Worm (Caenorhabditis elegans): ENCODE data around the gene ugt-22.

Gene ugt-22

DNA sequence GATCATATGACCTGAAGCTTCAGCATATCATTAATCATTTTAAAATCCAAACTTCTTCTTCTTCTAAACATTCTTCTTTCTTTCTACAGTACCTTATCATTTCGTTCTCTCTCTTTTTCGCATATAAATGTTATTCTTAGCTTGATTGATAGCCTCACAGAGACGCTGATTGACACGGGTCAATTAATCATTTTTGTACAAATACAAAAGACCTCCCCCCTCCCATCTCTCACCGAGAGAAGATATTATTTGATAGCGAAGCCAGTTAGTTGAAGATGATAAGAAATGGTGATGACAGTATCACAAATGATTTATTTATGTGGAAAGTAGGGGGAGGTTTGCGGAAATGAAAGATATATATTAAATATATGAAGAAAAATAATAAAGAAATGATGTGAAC, 43.7 kb downstream of the ugt-22 start (continued):
- TF ChIP-seq lin-39 (tag; optimal IDR thresholded peaks at IDR 0.05) (no peak), nhr-23 (tag; optimal IDR thresholded peaks at IDR 0.05) (no peak), egl-27 (tag; optimal IDR thresholded peaks at IDR 0.05) (peak; percentile 60), fos-1 (tag; optimal IDR thresholded peaks at IDR 0.05) (peak; percentile 64)

DNA sequence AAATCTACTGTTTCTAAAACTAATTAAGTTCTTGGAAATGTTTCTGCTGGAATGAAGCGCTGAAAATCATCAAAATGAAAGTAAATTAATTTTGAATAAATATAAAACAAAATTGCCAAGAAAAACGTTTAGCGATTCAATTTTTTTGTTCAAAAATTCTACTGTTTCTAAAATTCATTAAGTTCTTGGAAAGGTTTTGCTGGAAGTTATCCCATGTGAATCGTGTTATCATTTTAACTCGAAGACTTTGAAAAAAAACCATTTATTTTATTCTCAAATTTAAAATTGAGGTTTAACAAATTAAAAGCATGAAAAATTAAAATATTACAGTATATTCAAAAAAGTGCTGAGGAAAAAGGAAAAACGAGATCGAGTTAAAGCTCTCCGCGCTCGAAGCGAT, 45.8 kb downstream of the ugt-22 start:
- TF ChIP-seq elt-1 (tag; optimal IDR thresholded peaks at IDR 0.05) (no peak), ZK546.5 (tag; optimal IDR thresholded peaks at IDR 0.05) (no peak), mbf-1 (tag; optimal IDR thresholded peaks at IDR 0.05) (no peak), fos-1 (tag; optimal IDR thresholded peaks at IDR 0.05) (no peak), egl-27 (tag; optimal IDR thresholded peaks at IDR 0.05) (no peak), zag-1 (tag; optimal IDR thresholded peaks at IDR 0.05) (no peak), C34F6.9 (tag; optimal IDR thresholded peaks at IDR 0.05) (no peak), nhr-237 (tag; optimal IDR thresholded peaks at IDR 0.05) (no peak), crh-2 (tag; optimal IDR thresholded peaks at IDR 0.05) (no peak), nhr-11 (tag; optimal IDR thresholded peaks at IDR 0.05) (no peak), F13H6.1 (tag; optimal IDR thresholded peaks at IDR 0.05) (no peak)

DNA sequence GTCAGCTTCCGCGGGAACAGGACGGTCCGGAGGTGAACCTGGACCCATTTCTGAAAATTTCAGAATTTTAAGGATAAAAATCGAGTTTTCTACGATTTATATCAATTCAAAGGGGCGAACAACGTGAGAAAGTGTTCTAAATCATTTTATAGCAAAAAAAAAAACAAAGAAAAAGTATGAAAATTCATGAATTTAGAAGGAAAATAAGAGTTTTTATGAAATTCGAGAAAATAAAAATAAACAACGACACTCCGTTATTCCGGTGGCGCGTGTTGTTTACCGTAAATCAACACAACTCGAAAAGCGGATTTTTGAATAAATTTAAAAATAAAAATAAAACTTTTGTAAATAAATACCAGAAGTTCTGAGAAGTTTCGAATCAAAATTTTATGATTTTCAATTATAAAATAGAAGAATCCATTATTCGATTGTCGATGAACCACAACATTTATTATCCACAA, 47.9 kb downstream of the ugt-22 start, which contains the start of gene nyn-1:
nyn-1 (minus strand) TSS at position 51 of the 461 bp plus-strand sequence.
- TF ChIP-seq elt-3 (tag; optimal IDR thresholded peaks at IDR 0.05) = no peak
- TF ChIP-seq aly-2 (tag; optimal IDR thresholded peaks at IDR 0.05) = no peak
- TF ChIP-seq blmp-1 (tag; optimal IDR thresholded peaks at IDR 0.05; ENCODE audit: insufficient read depth) = no peak
- no peak for TF ChIP-seq skn-1 (tag; optimal IDR thresholded peaks at IDR 0.05)
- TF ChIP-seq ceh-82 (tag; optimal IDR thresholded peaks at IDR 0.05) = no peak
- TF ChIP-seq lin-11 (tag; optimal IDR thresholded peaks at IDR 0.05) = no peak
- no peak for TF ChIP-seq dmd-4 (tag; optimal IDR thresholded peaks at IDR 0.05)
- TF ChIP-seq nhr-237 (tag; optimal IDR thresholded peaks at IDR 0.05) = no peak
- TF ChIP-seq alr-1 (tag; optimal IDR thresholded peaks at IDR 0.05) = no peak
- TF ChIP-seq crh-2 (tag; optimal IDR thresholded peaks at IDR 0.05) = no peak
- TF ChIP-seq ceh-16 (tag; optimal IDR thresholded peaks at IDR 0.05) = no peak
- no peak for TF ChIP-seq mdl-1 (tag; optimal IDR thresholded peaks at IDR 0.05)

DNA sequence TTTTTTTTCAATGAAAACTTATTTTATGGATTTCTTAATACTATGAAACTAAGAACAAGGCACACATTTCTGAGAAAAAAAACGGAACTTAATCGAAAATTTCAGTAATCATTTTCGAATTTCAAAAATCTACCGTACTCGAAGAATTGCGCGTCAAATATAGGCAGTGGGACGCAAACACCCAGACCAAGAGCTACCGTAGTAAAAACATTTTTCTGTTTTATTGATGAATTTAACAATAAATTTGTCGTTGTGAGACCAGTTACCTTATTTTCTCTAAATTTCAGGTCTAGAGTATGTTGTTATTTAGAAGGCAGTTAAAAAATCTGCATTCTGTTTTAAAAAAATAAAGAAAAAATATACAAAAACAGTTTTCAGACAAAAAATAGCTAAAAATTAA, 48.6 kb downstream of the ugt-22 start:
- no peak for TF ChIP-seq nhr-11 (tag; optimal IDR thresholded peaks at IDR 0.05)
- no peak for TF ChIP-seq nhr-77 (tag; optimal IDR thresholded peaks at IDR 0.05)
- TF ChIP-seq nhr-237 (tag; optimal IDR thresholded peaks at IDR 0.05) = no peak
- no peak for TF ChIP-seq blmp-1 (tag; optimal IDR thresholded peaks at IDR 0.05; ENCODE audit: insufficient read depth)
- no peak for TF ChIP-seq ama-1 (optimal IDR thresholded peaks at IDR 0.05)
- TF ChIP-seq crh-2 (tag; optimal IDR thresholded peaks at IDR 0.05) = no peak
- TF ChIP-seq lin-39 (tag; optimal IDR thresholded peaks at IDR 0.05) = no peak
- TF ChIP-seq egl-27 (tag; optimal IDR thresholded peaks at IDR 0.05) = no peak
- no peak for TF ChIP-seq sma-3 (GFP tag; optimal IDR thresholded peaks at IDR 0.05)
- TF ChIP-seq nhr-10 (tag; optimal IDR thresholded peaks at IDR 0.05) = no peak
- TF ChIP-seq unc-55 (GFP tag; optimal IDR thresholded peaks at IDR 0.05) = no peak
- TF ChIP-seq unc-62 (GFP tag; optimal IDR thresholded peaks at IDR 0.05) = no peak
- no peak for TF ChIP-seq nhr-23 (tag; optimal IDR thresholded peaks at IDR 0.05)
- no peak for TF ChIP-seq aly-2 (tag; optimal IDR thresholded peaks at IDR 0.05)
- TF ChIP-seq dmd-4 (tag; optimal IDR thresholded peaks at IDR 0.05) = no peak
- TF ChIP-seq nhr-129 (tag; optimal IDR thresholded peaks at IDR 0.05) = no peak
- TF ChIP-seq fos-1 (tag; optimal IDR thresholded peaks at IDR 0.05) = no peak

DNA sequence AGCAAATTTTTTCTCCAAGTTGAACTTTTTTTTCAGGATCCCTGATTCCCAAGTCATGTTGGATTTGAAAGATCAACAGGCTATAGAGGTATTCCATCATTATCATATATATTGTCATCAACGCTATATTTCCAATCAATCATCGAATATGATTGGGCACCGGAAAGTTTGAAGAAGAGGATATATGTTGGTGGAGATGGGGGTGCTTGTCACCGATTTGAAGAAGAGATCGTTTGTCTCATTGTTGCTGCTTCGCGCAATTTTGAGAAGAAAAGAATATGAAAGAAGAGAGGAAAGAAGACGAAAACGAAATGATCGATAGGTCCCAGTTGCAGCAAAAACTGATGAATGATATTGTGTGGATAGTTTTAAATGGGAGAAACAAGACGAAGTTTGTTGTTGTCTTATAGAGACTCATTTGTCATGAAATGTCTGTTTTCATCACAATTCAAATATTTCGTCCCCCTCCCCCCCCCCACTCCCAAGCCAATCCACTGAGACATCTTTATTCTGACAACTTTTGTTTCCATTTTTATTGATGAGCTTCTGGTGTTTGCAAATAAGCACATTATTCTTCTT, 50.3 kb downstream of the ugt-22 start, which contains the start of gene T23G4.2:
T23G4.2 (minus strand) TSS at position 255 of the 579 bp plus-strand sequence.
- TF ChIP-seq mab-5 (tag; optimal IDR thresholded peaks at IDR 0.05) (peak; percentile 89), nhr-10 (tag; optimal IDR thresholded peaks at IDR 0.05) (no peak), lin-39 (tag; optimal IDR thresholded peaks at IDR 0.05) (no peak), R02D3.7 (tag; optimal IDR thresholded peaks at IDR 0.05) (no peak), snpc-4 (tag; optimal IDR thresholded peaks at IDR 0.05) (no peak), aly-2 (tag; optimal IDR thresholded peaks at IDR 0.05) (no peak), nhr-129 (tag; optimal IDR thresholded peaks at IDR 0.05) (peak; percentile 27), elt-3 (tag; optimal IDR thresholded peaks at IDR 0.05) (no peak), sma-9 (GFP tag; optimal IDR thresholded peaks at IDR 0.05) (no peak), sma-9 (tag; optimal IDR thresholded peaks at IDR 0.05) (no peak), sma-3 (GFP tag; optimal IDR thresholded peaks at IDR 0.05) (no peak), ztf-4 (tag; optimal IDR thresholded peaks at IDR 0.05) (no peak), nhr-25 (tag; optimal IDR thresholded peaks at IDR 0.05) (no peak), peb-1 (tag; optimal IDR thresholded peaks at IDR 0.05) (no peak), unc-62 (GFP tag; optimal IDR thresholded peaks at IDR 0.05) (peak; percentile 41), zag-1 (tag; optimal IDR thresholded peaks at IDR 0.05) (peak; percentile 11), crh-2 (tag; optimal IDR thresholded peaks at IDR 0.05) (peak; percentile 2), nhr-21 (tag; optimal IDR thresholded peaks at IDR 0.05) (no peak), mdl-1 (tag; optimal IDR thresholded peaks at IDR 0.05) (no peak), unc-39 (tag; optimal IDR thresholded peaks at IDR 0.05) (no peak), nhr-6 (tag; optimal IDR thresholded peaks at IDR 0.05) (no peak), ceh-16 (tag; optimal IDR thresholded peaks at IDR 0.05) (no peak), egl-27 (tag; optimal IDR thresholded peaks at IDR 0.05) (no peak), lsy-2 (tag; optimal IDR thresholded peaks at IDR 0.05) (no peak)

Data from whole organism, L2 larva.